Worm (Caenorhabditis elegans) whole organism, L2 larva: ENCODE measurements around the gene F40G9.5.

Experiments used
- ama-1 ChIP-seq: fragments of 150-350 bp; optimal IDR thresholded peaks from 2 replicates; lab custom pipeline; 2018; ENCODE audit warnings: inconsistent platforms
- zag-1 ChIP-seq: fragments of 150-350 bp; optimal IDR thresholded peaks from 2 replicates; lab custom pipeline; 2014; ENCODE audit warnings: missing biosample characterization, missing genetic modification characterization

ce11 chrIII:164775-165174 is 16.3 kb upstream of the F40G9.5 start, which contains the start of gene F40G9.8:
- TF ChIP-seq zag-1 (tag; lab: Kevin White, UChicago) (no peak), ama-1 (lab: Kevin White, UChicago) (no peak)
